Worm (Caenorhabditis elegans): ENCODE measurements around the gene F25E5.8.

F25E5.8 gene

ce11 chrV:7465509-7465908, 29.8 kb downstream of the F25E5.8 start, which contains the start of gene F25E5.1 (continued):
- TF ChIP-seq Y116A8C.19 (tag; optimal IDR thresholded peaks at IDR 0.05; ENCODE audit: borderline replicate concordance) (no peak), tbx-2 (tag; optimal IDR thresholded peaks at IDR 0.05) (peak; percentile 75), hpl-2 (GFP tag; optimal IDR thresholded peaks at IDR 0.05) (no peak), nhr-11 (tag; optimal IDR thresholded peaks at IDR 0.05) (no peak), fkh-10 (GFP tag; optimal IDR thresholded peaks at IDR 0.05) (no peak)

- TF ChIP-seq dpl-1 (GFP tag; optimal IDR thresholded peaks at IDR 0.05) (no peak), blmp-1 (tag; optimal IDR thresholded peaks at IDR 0.05) (no peak)
Observed at ce11 chrV:7472815-7473214, 37.1 kb downstream of the F25E5.8 start, which contains the start of gene str-28. TSS of gene str-28 (minus strand) at chrV:7472915.

DNA sequence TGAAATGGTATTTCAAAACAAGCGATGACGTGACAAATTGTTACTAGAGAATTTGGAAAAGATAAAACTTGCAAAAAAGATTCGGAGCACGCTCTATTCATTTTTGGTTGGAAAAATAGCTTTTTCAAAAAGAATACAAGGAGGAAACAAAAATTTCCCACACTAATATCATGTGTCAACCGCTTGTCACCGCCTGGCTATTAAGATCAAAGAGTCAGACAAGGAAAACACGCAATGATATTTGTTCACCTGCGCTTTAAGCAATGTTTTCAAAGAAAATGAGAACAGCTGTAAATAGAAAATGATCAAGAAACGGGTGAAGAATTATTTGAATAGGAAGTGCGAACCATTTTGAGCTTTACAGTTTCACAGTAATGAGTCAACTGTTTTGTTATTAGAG, 41.0 kb downstream of the F25E5.8 start, which contains the start of gene srh-125:
Gene srh-125, minus strand, starts transcription at position 101 of the 400 bp plus-strand sequence.
- TF ChIP-seq fkh-10 (GFP tag; optimal IDR thresholded peaks at IDR 0.05) (no peak), tbx-2 (tag; optimal IDR thresholded peaks at IDR 0.05) (no peak), fkh-8 (tag; optimal IDR thresholded peaks at IDR 0.05) (peak; percentile 15), elt-3 (tag; optimal IDR thresholded peaks at IDR 0.05) (no peak), hlh-4 (tag; optimal IDR thresholded peaks at IDR 0.05) (peak; percentile 63), ceh-82 (tag; optimal IDR thresholded peaks at IDR 0.05) (no peak), nhr-85 (tag) (no peak), ceh-88 (GFP tag; IDR thresholded peaks at IDR 0.05) (no peak)

DNA sequence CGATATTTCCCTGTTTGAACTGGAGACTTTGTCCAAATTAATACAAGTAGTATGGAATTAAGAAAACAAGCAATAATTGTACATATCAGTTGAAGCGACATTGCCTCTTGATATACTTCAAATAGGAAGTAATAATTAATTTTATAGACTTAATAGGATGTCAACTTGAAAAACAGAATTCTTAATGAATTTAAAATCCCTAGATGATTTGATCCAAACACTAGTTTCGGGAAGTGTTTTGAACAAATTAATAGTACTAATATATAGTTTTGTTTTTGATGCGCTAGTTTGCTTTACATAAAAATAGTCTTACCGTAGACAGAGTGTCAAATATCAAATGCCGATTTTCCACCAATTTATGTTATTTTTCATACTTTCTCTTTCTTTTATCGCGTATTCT, 42.7 kb downstream of the F25E5.8 start, which contains the start of gene str-190:
Gene str-190, minus strand, starts transcription at position 101 of the 400 bp plus-strand sequence.
- TF ChIP-seq irx-1 (tag; optimal IDR thresholded peaks at IDR 0.05) (no peak), aha-1 (tag; optimal IDR thresholded peaks at IDR 0.05) (no peak), lin-13 (GFP tag; optimal IDR thresholded peaks at IDR 0.05) (no peak), lin-14 (GFP tag; optimal IDR thresholded peaks at IDR 0.05) (no peak), nhr-20 (tag; optimal IDR thresholded peaks at IDR 0.05) (no peak), nhr-77 (tag; optimal IDR thresholded peaks at IDR 0.05) (no peak), vab-15 (tag; optimal IDR thresholded peaks at IDR 0.05) (no peak), dpl-1 (GFP tag; optimal IDR thresholded peaks at IDR 0.05) (no peak), pag-3 (tag; optimal IDR thresholded peaks at IDR 0.05; ENCODE audit: borderline replicate concordance, insufficient read depth) (no peak), fkh-10 (GFP tag; optimal IDR thresholded peaks at IDR 0.05) (no peak), nhr-28 (tag; optimal IDR thresholded peaks at IDR 0.05) (no peak), ets-5 (GFP tag; IDR thresholded peaks at IDR 0.05) (no peak), mep-1 (tag; optimal IDR thresholded peaks at IDR 0.05) (no peak), tlp-1 (tag; optimal IDR thresholded peaks at IDR 0.05) (no peak), ceh-8 (GFP tag; optimal IDR thresholded peaks at IDR 0.05) (no peak), ama-1 (optimal IDR thresholded peaks at IDR 0.05) (no peak), F16B12.6 (tag; optimal IDR thresholded peaks at IDR 0.05) (no peak), ztf-4 (tag; optimal IDR thresholded peaks at IDR 0.05) (no peak)

ce11 chrV:7480949-7481348, 45.2 kb downstream of the F25E5.8 start, which contains the start of gene C18B10.6:
TSS of gene C18B10.6 (minus strand) at chrV:7481049.
- TF ChIP-seq fkh-4 (tag; optimal IDR thresholded peaks at IDR 0.05; ENCODE audit: borderline replicate concordance) (no peak), mdl-1 (tag; optimal IDR thresholded peaks at IDR 0.05) (no peak), efl-1 (optimal IDR thresholded peaks at IDR 0.05) (no peak), efl-1 (GFP tag; optimal IDR thresholded peaks at IDR 0.05 in 1 of 2) (peak in 1 of 2 experiments; percentile 57)

DNA sequence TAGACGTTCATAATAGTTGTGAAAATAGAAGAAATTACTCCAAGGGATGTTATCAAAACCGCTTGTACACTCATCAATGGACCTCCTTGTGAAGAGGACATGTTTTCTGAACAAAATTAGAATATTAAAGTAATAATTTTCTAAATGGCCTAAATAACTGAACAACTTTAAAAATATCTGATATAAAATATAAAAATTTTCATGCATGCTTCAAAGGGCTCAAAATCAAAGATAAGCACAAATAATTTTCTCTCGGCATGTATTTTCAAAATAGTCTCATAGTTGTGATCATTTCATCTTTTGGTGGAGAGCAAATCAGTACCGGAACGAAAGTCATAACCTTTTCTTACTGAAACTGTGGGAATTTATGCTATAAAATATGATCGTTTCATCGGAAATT, 49.3 kb downstream of the F25E5.8 start, which contains the start of gene srbc-8:
Gene srbc-8, minus strand, starts transcription at position 101 of the 400 bp plus-strand sequence.
- TF ChIP-seq lin-13 (GFP tag; optimal IDR thresholded peaks at IDR 0.05): no peak
- TF ChIP-seq efl-1 (optimal IDR thresholded peaks at IDR 0.05): no peak
- peak in 1 of 2 experiments; percentile 22 for TF ChIP-seq efl-1 (GFP tag; optimal IDR thresholded peaks at IDR 0.05 in 1 of 2)
- no peak for TF ChIP-seq C34B4.2 (tag; optimal IDR thresholded peaks at IDR 0.05)
